Worm (Caenorhabditis elegans) whole organism, L1 larva: ENCODE data around the gene srx-129.

Source experiments
- C04F5.9 ChIP-seq: sonication (generic microtip); optimal IDR thresholded peaks from 2 replicates; lab custom pipeline; 2016; ENCODE audit warnings: missing genetic modification characterization, missing compliant biosample characterization
- C34B4.2 ChIP-seq: sonication (generic microtip); optimal IDR thresholded peaks from 2 replicates; lab custom pipeline; 2017; ENCODE audit warnings: mild to moderate bottlenecking, missing genetic modification characterization, missing compliant biosample characterization
- Y116A8C.19 ChIP-seq: sonication (generic microtip); optimal IDR thresholded peaks from 2 replicates; lab custom pipeline; 2016; ENCODE audit warnings: missing compliant biosample characterization, missing genetic modification characterization, borderline replicate concordance
- alr-1 ChIP-seq: fragments of 200-800 bp; sonication (Bioruptor generic); optimal IDR thresholded peaks from 2 replicates; lab custom pipeline; 2018; ENCODE audit warnings: borderline replicate concordance, mild to moderate bottlenecking, missing genetic modification characterization, missing compliant biosample characterization
- aly-2 ChIP-seq: fragments of 150-350 bp; optimal IDR thresholded peaks from 2 replicates; lab custom pipeline; 2014; ENCODE audit warnings: missing biosample characterization, missing genetic modification characterization
- ama-1 ChIP-seq: fragments of 150-350 bp; optimal IDR thresholded peaks from 2 replicates; lab custom pipeline; 2014
- blmp-1 ChIP-seq: fragments of 150-350 bp; optimal IDR thresholded peaks from 2 replicates; lab custom pipeline; 2014; ENCODE audit warnings: missing biosample characterization, missing genetic modification characterization
- ceh-8 ChIP-seq: fragments of 200-800 bp; sonication (Bioruptor generic); optimal IDR thresholded peaks from 2 replicates; lab custom pipeline; 2018; ENCODE audit warnings: mild to moderate bottlenecking, missing genetic modification characterization, moderate library complexity, missing compliant biosample characterization
- ceh-82 ChIP-seq, 3 experiments: fragments of 150-350 bp in 1 of 3; sonication (generic microtip) in 2 of 3; optimal IDR thresholded peaks; 2 replicates each; lab custom pipeline; 2014 to 2017; ENCODE audit warnings: missing biosample characterization in 3 of 3, missing genetic modification characterization in 3 of 3
- ces-1 ChIP-seq: fragments of 150-350 bp; optimal IDR thresholded peaks from 2 replicates; lab custom pipeline; 2014; ENCODE audit warnings: missing biosample characterization, missing genetic modification reagents, missing genetic modification characterization
- dpl-1 ChIP-seq, 3 experiments: fragments of 150-350 bp in 2 of 3; sonication (generic microtip) in 1 of 3; optimal IDR thresholded peaks; 2 replicates each; lab custom pipeline; 2014 to 2017; ENCODE audit warnings: missing biosample characterization in 3 of 3, missing genetic modification characterization in 3 of 3, missing genetic modification reagents in 3 of 3
- efl-1 ChIP-seq, 4 experiments: fragments of 150-350 bp; optimal IDR thresholded peaks in 3 of 4; peaks in 1 of 4; 1 replicate in 1 of 4; 2 replicates in 3 of 4; lab custom pipeline; 2014; ENCODE audit warnings: missing biosample characterization in 2 of 4, missing genetic modification characterization in 2 of 4, missing genetic modification reagents in 2 of 4
- elt-3 ChIP-seq, 6 experiments: fragments of 150-350 bp in 1 of 6; sonication (generic microtip); optimal IDR thresholded peaks; 2 replicates each; lab custom pipeline; 2017 to 2018; ENCODE audit warnings: missing biosample characterization in 6 of 6, missing genetic modification characterization in 6 of 6, inconsistent platforms in 1 of 6
- fkh-8 ChIP-seq: sonication (generic microtip); optimal IDR thresholded peaks from 2 replicates; lab custom pipeline; 2016; ENCODE audit warnings: mild to moderate bottlenecking, missing genetic modification characterization, missing compliant biosample characterization
- fos-1 ChIP-seq: fragments of 150-350 bp; optimal IDR thresholded peaks from 2 replicates; lab custom pipeline; 2014; ENCODE audit warnings: missing biosample characterization, missing genetic modification characterization
- hlh-4 ChIP-seq: sonication (generic microtip); optimal IDR thresholded peaks from 2 replicates; lab custom pipeline; 2016; ENCODE audit warnings: mild to moderate bottlenecking, missing genetic modification characterization, missing compliant biosample characterization
- irx-1 ChIP-seq: sonication (generic microtip); optimal IDR thresholded peaks from 2 replicates; lab custom pipeline; 2016; ENCODE audit warnings: missing genetic modification characterization, missing compliant biosample characterization
- isw-1 ChIP-seq: fragments of 200-800 bp; sonication (Bioruptor generic); IDR thresholded peaks from 2 replicates; pipeline ENCODE4 v1.3.6; 2022; ENCODE audit warnings: missing genetic modification characterization, missing compliant biosample characterization
- lin-14 ChIP-seq: fragments of 200-800 bp; sonication (Bioruptor generic); optimal IDR thresholded peaks from 2 replicates; lab custom pipeline; 2018; ENCODE audit warnings: mild to moderate bottlenecking, missing genetic modification characterization, moderate library complexity, missing compliant biosample characterization
- lin-39 ChIP-seq: fragments of 150-350 bp; optimal IDR thresholded peaks from 2 replicates; lab custom pipeline; 2014; ENCODE audit warnings: missing biosample characterization, missing genetic modification reagents, missing genetic modification characterization
- lir-3 ChIP-seq: sonication (generic microtip); optimal IDR thresholded peaks from 2 replicates; lab custom pipeline; 2016; ENCODE audit warnings: mild to moderate bottlenecking, missing genetic modification characterization, moderate library complexity, missing compliant biosample characterization; ENCODE audit not compliant: poor library complexity
- mab-9 ChIP-seq: fragments of 200-800 bp; sonication (Bioruptor generic); IDR thresholded peaks from 2 replicates; pipeline ENCODE4 v1.3.6; 2022; ENCODE audit warnings: missing genetic modification reagents, missing genetic modification characterization, missing compliant biosample characterization
- mdl-1 ChIP-seq, 2 experiments: fragments of 150-350 bp; optimal IDR thresholded peaks; 2 replicates each; lab custom pipeline; 2014 to 2017; ENCODE audit warnings: missing biosample characterization in 2 of 2, missing genetic modification characterization in 2 of 2, inconsistent platforms in 1 of 2
- nhr-11 ChIP-seq: fragments of 150-350 bp; optimal IDR thresholded peaks from 2 replicates; lab custom pipeline; 2014; ENCODE audit warnings: missing biosample characterization, missing genetic modification characterization
- nhr-12 ChIP-seq: sonication (generic microtip); optimal IDR thresholded peaks from 2 replicates; lab custom pipeline; 2017; ENCODE audit warnings: missing biosample characterization, missing genetic modification characterization
- nhr-19 ChIP-seq: fragments of 200-800 bp; sonication (Bioruptor generic); conservative IDR thresholded peaks from 2 replicates; pipeline ENCODE4 v1.3.6; 2022; ENCODE audit warnings: missing genetic modification characterization, missing compliant biosample characterization
- nhr-20 ChIP-seq: sonication (generic microtip); optimal IDR thresholded peaks from 2 replicates; lab custom pipeline; 2016; ENCODE audit warnings: mild to moderate bottlenecking, missing genetic modification characterization, missing compliant biosample characterization
- nhr-237 ChIP-seq: fragments of 150-350 bp; optimal IDR thresholded peaks from 2 replicates; lab custom pipeline; 2014; ENCODE audit warnings: missing biosample characterization, missing genetic modification characterization
- nhr-47 ChIP-seq: sonication (generic microtip); optimal IDR thresholded peaks from 2 replicates; lab custom pipeline; 2016; ENCODE audit warnings: mild to moderate bottlenecking, missing genetic modification characterization, moderate library complexity, missing compliant biosample characterization
- nhr-71 ChIP-seq: sonication (generic microtip); optimal IDR thresholded peaks from 2 replicates; lab custom pipeline; 2016; ENCODE audit warnings: mild to moderate bottlenecking, missing genetic modification characterization, moderate library complexity, missing compliant biosample characterization
- nhr-77 ChIP-seq: fragments of 150-350 bp; optimal IDR thresholded peaks from 2 replicates; lab custom pipeline; 2014; ENCODE audit warnings: missing biosample characterization, missing genetic modification characterization
- nhr-84 ChIP-seq: sonication (generic microtip); optimal IDR thresholded peaks from 2 replicates; lab custom pipeline; 2017; ENCODE audit warnings: missing biosample characterization, missing genetic modification characterization
- nhr-90 ChIP-seq: sonication (generic microtip); optimal IDR thresholded peaks from 2 replicates; lab custom pipeline; 2016; ENCODE audit warnings: mild to moderate bottlenecking, missing genetic modification characterization, missing compliant biosample characterization; ENCODE audit not compliant: poor library complexity
- pax-3 ChIP-seq: fragments of 200-800 bp; sonication (Bioruptor generic); optimal IDR thresholded peaks from 2 replicates; lab custom pipeline; 2018; ENCODE audit warnings: mild to moderate bottlenecking, missing genetic modification characterization, moderate library complexity, missing compliant biosample characterization
- rnt-1 ChIP-seq: sonication (generic microtip); optimal IDR thresholded peaks from 2 replicates; lab custom pipeline; 2016; ENCODE audit warnings: mild to moderate bottlenecking, missing genetic modification characterization, moderate library complexity, missing compliant biosample characterization
- skn-1 ChIP-seq: fragments of 150-350 bp; optimal IDR thresholded peaks from 2 replicates; lab custom pipeline; 2014; ENCODE audit warnings: missing biosample characterization, missing genetic modification characterization
- snpc-4 ChIP-seq: fragments of 150-350 bp; optimal IDR thresholded peaks from 2 replicates; lab custom pipeline; 2014; ENCODE audit warnings: missing biosample characterization, missing genetic modification characterization
- snu-23 ChIP-seq: sonication (generic microtip); optimal IDR thresholded peaks from 2 replicates; lab custom pipeline; 2016; ENCODE audit warnings: missing genetic modification characterization, missing compliant biosample characterization
- sptf-1 ChIP-seq: fragments of 150-350 bp; optimal IDR thresholded peaks from 2 replicates; lab custom pipeline; 2014; ENCODE audit warnings: missing biosample characterization, missing genetic modification characterization
- sup-37 ChIP-seq: fragments of 200-800 bp; sonication (Bioruptor generic); optimal IDR thresholded peaks from 2 replicates; lab custom pipeline; 2018; ENCODE audit warnings: mild to moderate bottlenecking, missing genetic modification characterization, missing compliant biosample characterization
- tbx-2 ChIP-seq: sonication (generic microtip); optimal IDR thresholded peaks from 2 replicates; lab custom pipeline; 2016; ENCODE audit warnings: missing genetic modification characterization, missing compliant biosample characterization
- unc-130 ChIP-seq: fragments of 150-350 bp; optimal IDR thresholded peaks from 2 replicates; lab custom pipeline; 2017; ENCODE audit warnings: missing biosample characterization, missing genetic modification characterization, inconsistent platforms
- unc-30 ChIP-seq: sonication (generic microtip); optimal IDR thresholded peaks from 2 replicates; lab custom pipeline; 2017; ENCODE audit warnings: missing biosample characterization, missing genetic modification characterization
- unc-86 ChIP-seq: sonication (generic microtip); optimal IDR thresholded peaks from 2 replicates; lab custom pipeline; 2016; ENCODE audit warnings: missing genetic modification characterization, missing compliant biosample characterization
- unc-98 ChIP-seq: fragments of 200-800 bp; sonication (Bioruptor generic); IDR thresholded peaks from 2 replicates; pipeline ENCODE4 v1.3.6; 2022; ENCODE audit warnings: missing genetic modification characterization, missing compliant biosample characterization
- vab-15 ChIP-seq: sonication (generic microtip); optimal IDR thresholded peaks from 2 replicates; lab custom pipeline; 2017; ENCODE audit warnings: missing genotype, mild to moderate bottlenecking, missing genetic modification characterization, missing compliant biosample characterization
- zip-4 ChIP-seq: fragments of 200-800 bp; sonication (Bioruptor generic); optimal IDR thresholded peaks from 2 replicates; lab custom pipeline; 2018; ENCODE audit warnings: mild to moderate bottlenecking, missing genetic modification characterization, moderate library complexity, missing compliant biosample characterization
- ztf-4 ChIP-seq: fragments of 150-350 bp; optimal IDR thresholded peaks from 2 replicates; lab custom pipeline; 2014; ENCODE audit warnings: missing biosample characterization, missing genetic modification characterization

Gene srx-129

DNA sequence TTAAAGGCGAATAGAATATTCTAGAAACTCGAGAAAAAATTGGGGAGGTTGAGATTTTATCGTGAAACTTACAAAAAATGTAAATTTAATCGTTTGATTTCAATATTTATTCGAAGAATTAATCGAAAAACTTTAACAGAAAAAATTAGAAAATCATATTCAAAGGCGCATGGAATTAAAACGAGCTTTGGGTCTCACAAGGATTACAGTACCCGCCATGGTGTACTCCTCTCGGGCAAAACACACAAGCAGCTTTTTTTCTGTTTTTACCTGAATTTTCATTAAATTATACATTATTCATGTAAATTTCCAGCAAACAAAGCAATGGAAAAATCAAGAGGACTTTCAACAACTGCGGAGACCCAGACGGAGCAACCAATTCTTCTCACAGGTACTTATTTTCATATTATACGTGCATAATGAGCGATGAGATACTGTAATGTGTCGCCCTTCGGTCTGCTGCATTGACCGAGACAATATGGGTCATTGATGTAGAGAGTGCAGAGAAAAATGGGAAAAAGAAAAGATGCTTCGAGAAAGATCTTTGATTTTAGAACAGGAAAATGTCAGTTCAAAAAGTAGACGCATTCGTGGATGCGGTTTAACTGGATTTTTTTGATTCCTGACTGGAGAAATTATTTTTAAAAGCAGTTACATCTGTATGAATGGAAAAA is 46.7 kb upstream of the srx-129 start, which contains the start of the genes F53C11.4 and F53C11.5 (continued):
- TF ChIP-seq dpl-1 (GFP tag; optimal IDR thresholded peaks at IDR 0.05; lab: Kevin White, UChicago) (peak in 1 of 3 experiments; percentile 12), mdl-1 (tag; optimal IDR thresholded peaks at IDR 0.05; lab: Kevin White, UChicago) (peak in 1 of 2 experiments; percentile 39), nhr-77 (no peak), unc-30 (tag; lab: Kevin White, UChicago) (no peak), ztf-4 (tag; lab: Kevin White, UChicago) (no peak), unc-98 (GFP tag; lab: Robert Waterston, UW) (no peak), alr-1 (tag; lab: Kevin White, UChicago) (no peak), snpc-4 (tag; lab: Kevin White, UChicago) (no peak), lir-3 (peak; percentile 15), fos-1 (tag; lab: Kevin White, UChicago) (no peak), nhr-12 (tag; lab: Kevin White, UChicago) (no peak), ceh-82 (tag; optimal IDR thresholded peaks at IDR 0.05; lab: Kevin White, UChicago) (no peak), unc-86 (tag; lab: Kevin White, UChicago) (peak; percentile 2), aly-2 (no peak), C34B4.2 (tag; lab: Kevin White, UChicago) (no peak), blmp-1 (tag; lab: Kevin White, UChicago) (peak; percentile 63), nhr-237 (tag; lab: Kevin White, UChicago) (no peak), unc-130 (no peak), zip-4 (no peak), nhr-47 (tag; lab: Kevin White, UChicago) (no peak), hlh-4 (tag; lab: Kevin White, UChicago) (no peak), tbx-2 (no peak), irx-1 (tag; lab: Kevin White, UChicago) (no peak), lin-39 (tag; lab: Kevin White, UChicago) (no peak), ama-1 (lab: Kevin White, UChicago) (no peak), fkh-8 (no peak)

DNA sequence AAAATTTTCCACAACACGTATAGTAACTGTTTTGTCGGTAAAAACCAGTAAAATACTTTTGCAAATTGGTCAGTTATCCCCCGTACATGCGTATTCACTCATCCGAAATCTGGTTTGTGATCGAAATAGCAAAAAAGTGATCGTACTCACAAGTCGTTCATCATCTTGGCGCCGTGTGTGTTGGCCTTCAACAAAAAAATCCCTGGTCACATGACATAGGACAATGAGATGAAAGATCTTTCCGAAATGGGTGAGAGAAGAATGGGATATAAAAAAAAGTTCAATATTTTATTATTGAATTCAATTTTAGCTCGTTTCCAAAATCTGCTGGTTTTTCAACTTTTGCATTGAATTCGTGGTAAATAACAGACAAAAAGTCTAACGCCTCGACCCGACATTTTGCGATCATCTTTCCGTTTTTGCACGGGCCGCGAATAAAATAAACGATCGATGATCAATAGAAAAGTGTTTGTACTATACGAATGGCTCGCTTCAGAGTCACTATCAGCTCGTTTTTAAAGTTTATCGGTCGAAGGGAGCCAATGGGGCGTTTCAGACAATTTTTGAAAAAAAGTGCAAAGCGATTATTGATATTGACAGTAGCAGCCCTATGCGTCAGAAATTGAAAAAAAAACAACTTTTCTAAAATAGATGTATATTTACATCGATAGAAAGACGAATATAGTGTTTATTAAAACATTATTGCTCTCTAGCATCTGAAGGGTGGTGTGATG is 45.9 kb upstream of the srx-129 start:
- TF ChIP-seq ceh-82 (tag; optimal IDR thresholded peaks at IDR 0.05; lab: Kevin White, UChicago) (peak in 1 of 3 experiments; percentile 2), blmp-1 (tag; lab: Kevin White, UChicago) (peak; percentile 53), lin-14 (GFP tag; lab: Kevin White, UChicago) (peak; percentile 75), vab-15 (tag; lab: Kevin White, UChicago) (no peak), nhr-11 (no peak), snu-23 (GFP tag; lab: Kevin White, UChicago) (peak; percentile 67), C34B4.2 (tag; lab: Kevin White, UChicago) (no peak), nhr-19 (GFP tag; lab: Robert Waterston, UW) (peak; percentile 69), sup-37 (GFP tag; lab: Kevin White, UChicago) (no peak), skn-1 (tag; lab: Kevin White, UChicago) (no peak), nhr-84 (tag; lab: Kevin White, UChicago) (no peak), unc-130 (peak; percentile 24), Y116A8C.19 (no peak), efl-1 (optimal IDR thresholded peaks at IDR 0.05; lab: Kevin White, UChicago) (no peak), efl-1 (GFP tag; optimal IDR thresholded peaks at IDR 0.05 in 1 of 2; lab: Kevin White, UChicago) (peak in 1 of 2 experiments; percentile 91), C04F5.9 (tag; lab: Kevin White, UChicago) (no peak), mdl-1 (tag; optimal IDR thresholded peaks at IDR 0.05; lab: Kevin White, UChicago) (peak in 1 of 2 experiments; percentile 3), mab-9 (GFP tag; lab: Robert Waterston, UW) (no peak), nhr-71 (tag; lab: Kevin White, UChicago) (peak; percentile 80), isw-1 (no peak), ces-1 (no peak), elt-3 (tag; optimal IDR thresholded peaks at IDR 0.05; lab: Kevin White, UChicago) (peak in 1 of 6 experiments; percentile 15), ceh-8 (GFP tag; lab: Kevin White, UChicago) (no peak), irx-1 (tag; lab: Kevin White, UChicago) (peak; percentile 44), nhr-20 (tag; lab: Kevin White, UChicago) (peak; percentile 35), nhr-47 (tag; lab: Kevin White, UChicago) (peak; percentile 44), ztf-4 (tag; lab: Kevin White, UChicago) (peak; percentile 57), pax-3 (tag; lab: Kevin White, UChicago) (no peak), lir-3 (peak; percentile 31), sptf-1 (tag; lab: Kevin White, UChicago) (no peak), nhr-90 (tag; lab: Kevin White, UChicago) (peak; percentile 51), rnt-1 (tag; lab: Kevin White, UChicago) (peak; percentile 54)
